Worm (Caenorhabditis elegans) whole organism, early embryonic: ENCODE results near the gene pmk-1.

Experiments
- B0310.2 ChIP-seq: sonication (generic microtip); optimal IDR thresholded peaks from 2 replicates; lab custom pipeline; 2016; ENCODE audit warnings: mild to moderate bottlenecking, missing genetic modification characterization, missing compliant biosample characterization
- F13C5.2 ChIP-seq: sonication (generic microtip); optimal IDR thresholded peaks from 2 replicates; lab custom pipeline; 2017; ENCODE audit warnings: mild to moderate bottlenecking, missing genetic modification characterization, inconsistent platforms, missing compliant biosample characterization
- aly-1 ChIP-seq: sonication (generic microtip); optimal IDR thresholded peaks from 2 replicates; lab custom pipeline; 2016; ENCODE audit warnings: missing genetic modification characterization, missing compliant biosample characterization
- ama-1 ChIP-seq: fragments of 150-350 bp; optimal IDR thresholded peaks from 2 replicates; lab custom pipeline; 2014
- ceh-13 ChIP-seq: fragments of 200-800 bp; sonication (Bioruptor generic); optimal IDR thresholded peaks from 2 replicates; lab custom pipeline; 2018; ENCODE audit warnings: mild to moderate bottlenecking, missing genetic modification characterization, missing compliant biosample characterization
- ceh-36 ChIP-seq: sonication (generic microtip); optimal IDR thresholded peaks from 2 replicates; lab custom pipeline; 2016; ENCODE audit warnings: missing genetic modification characterization, inconsistent platforms, missing compliant biosample characterization
- ets-7 ChIP-seq: sonication (generic microtip); optimal IDR thresholded peaks from 2 replicates; lab custom pipeline; 2016; ENCODE audit warnings: missing genotype, missing genetic modification characterization, missing compliant biosample characterization
- flt-1 ChIP-seq: fragments of 200-800 bp; sonication (Bioruptor generic); IDR thresholded peaks from 2 replicates; pipeline ENCODE4 v1.3.6; 2022; ENCODE audit warnings: missing genetic modification characterization, missing compliant biosample characterization
- hmbx-1 ChIP-seq: sonication (generic microtip); optimal IDR thresholded peaks from 2 replicates; lab custom pipeline; 2016; ENCODE audit warnings: mild to moderate bottlenecking, missing genetic modification characterization, missing compliant biosample characterization
- hmg-4 ChIP-seq: fragments of 200-800 bp; sonication (Bioruptor generic); optimal IDR thresholded peaks from 2 replicates; lab custom pipeline; 2018; ENCODE audit warnings: mild to moderate bottlenecking, missing genetic modification characterization, missing compliant biosample characterization
- hnd-1 ChIP-seq: sonication (generic microtip); optimal IDR thresholded peaks from 2 replicates; lab custom pipeline; 2016; ENCODE audit warnings: missing genetic modification characterization, missing compliant biosample characterization
- pes-1 ChIP-seq: fragments of 200-800 bp; sonication (Bioruptor generic); IDR thresholded peaks from 2 replicates; pipeline ENCODE4 v1.3.6; 2022; ENCODE audit warnings: missing genetic modification reagents, missing genetic modification characterization, missing compliant biosample characterization
- scrt-1 ChIP-seq: fragments of 200-800 bp; sonication (Bioruptor generic); IDR thresholded peaks from 2 replicates; pipeline ENCODE4 v1.3.6; 2022; ENCODE audit warnings: missing genetic modification characterization, missing compliant biosample characterization
- sea-1 ChIP-seq: fragments of 200-800 bp; sonication (Bioruptor generic); conservative IDR thresholded peaks from 2 replicates; pipeline ENCODE4 v1.3.6; 2022; ENCODE audit warnings: missing genetic modification characterization, missing compliant biosample characterization
- tbx-11 ChIP-seq: fragments of 200-800 bp; sonication (Bioruptor generic); IDR thresholded peaks from 2 replicates; pipeline ENCODE4 v1.3.6; 2022; ENCODE audit warnings: missing genetic modification characterization, missing compliant biosample characterization
- tbx-37 ChIP-seq: fragments of 200-800 bp; sonication (Bioruptor generic); conservative IDR thresholded peaks from 2 replicates; pipeline ENCODE4 v1.3.6; 2022; ENCODE audit warnings: missing genetic modification reagents, missing genetic modification characterization, missing compliant biosample characterization
- tra-4 ChIP-seq: sonication (generic microtip); optimal IDR thresholded peaks from 2 replicates; lab custom pipeline; 2017; ENCODE audit warnings: missing genetic modification characterization, missing compliant biosample characterization

The pmk-1 gene

ce11 chrIV:8146283-8146682, 2.3 kb upstream of the pmk-1 start:
- TF ChIP-seq hnd-1 (tag; lab: Kevin White, UChicago): no peak
- TF ChIP-seq F13C5.2 (tag; lab: Kevin White, UChicago): no peak
- no peak for TF ChIP-seq ceh-13 (GFP tag; lab: Kevin White, UChicago)
- TF ChIP-seq tbx-37 (GFP tag; lab: Robert Waterston, UW): no peak
- TF ChIP-seq ama-1 (lab: Kevin White, UChicago): no peak
- no peak for TF ChIP-seq aly-1 (tag; lab: Kevin White, UChicago)
- TF ChIP-seq B0310.2: no peak

- TF ChIP-seq flt-1 (GFP tag; lab: Robert Waterston, UW) (no peak), hmbx-1 (tag; lab: Kevin White, UChicago) (no peak), hmg-4 (GFP tag; lab: Kevin White, UChicago) (no peak), tra-4 (no peak), ceh-36 (tag; lab: Kevin White, UChicago) (no peak), B0310.2 (no peak), ama-1 (lab: Kevin White, UChicago) (no peak), ceh-13 (GFP tag; lab: Kevin White, UChicago) (no peak), sea-1 (GFP tag; lab: Robert Waterston, UW) (no peak)
These were observed 3.1 kb downstream of the pmk-1 start for ce11 chrIV:8151721-8152120.

ce11 chrIV:8152145-8152544, 3.6 kb downstream of the pmk-1 start, which contains the start of gene faah-2:
Gene faah-2 (plus strand): TSS chrIV:8152445.
- TF ChIP-seq ets-7 (no peak), tbx-37 (GFP tag; lab: Robert Waterston, UW) (no peak), ama-1 (lab: Kevin White, UChicago) (no peak), flt-1 (GFP tag; lab: Robert Waterston, UW) (no peak), tra-4 (no peak), tbx-11 (GFP tag; lab: Robert Waterston, UW) (no peak), sea-1 (GFP tag; lab: Robert Waterston, UW) (no peak), hmg-4 (GFP tag; lab: Kevin White, UChicago) (no peak), ceh-36 (tag; lab: Kevin White, UChicago) (no peak), F13C5.2 (tag; lab: Kevin White, UChicago) (no peak), ceh-13 (GFP tag; lab: Kevin White, UChicago) (no peak), hmbx-1 (tag; lab: Kevin White, UChicago) (no peak), aly-1 (tag; lab: Kevin White, UChicago) (no peak), hnd-1 (tag; lab: Kevin White, UChicago) (no peak), scrt-1 (GFP tag; lab: Robert Waterston, UW) (no peak), pes-1 (GFP tag; lab: Robert Waterston, UW) (no peak), B0310.2 (no peak)

ce11 chrIV:8152688-8153087, 4.1 kb downstream of the pmk-1 start:
- TF ChIP-seq hmbx-1 (tag; lab: Kevin White, UChicago) (no peak), ama-1 (lab: Kevin White, UChicago) (no peak), tbx-37 (GFP tag; lab: Robert Waterston, UW) (no peak), ets-7 (no peak), pes-1 (GFP tag; lab: Robert Waterston, UW) (no peak), tra-4 (no peak), sea-1 (GFP tag; lab: Robert Waterston, UW) (no peak), hnd-1 (tag; lab: Kevin White, UChicago) (no peak), scrt-1 (GFP tag; lab: Robert Waterston, UW) (no peak), F13C5.2 (tag; lab: Kevin White, UChicago) (no peak), ceh-13 (GFP tag; lab: Kevin White, UChicago) (no peak)

- TF ChIP-seq hnd-1 (tag; lab: Kevin White, UChicago): no peak
- TF ChIP-seq flt-1 (GFP tag; lab: Robert Waterston, UW): no peak
- no peak for TF ChIP-seq ama-1 (lab: Kevin White, UChicago)
- TF ChIP-seq aly-1 (tag; lab: Kevin White, UChicago): no peak
- TF ChIP-seq hmbx-1 (tag; lab: Kevin White, UChicago): no peak
- TF ChIP-seq B0310.2: no peak
- no peak for TF ChIP-seq tra-4
- no peak for TF ChIP-seq F13C5.2 (tag; lab: Kevin White, UChicago)
- TF ChIP-seq ceh-13 (GFP tag; lab: Kevin White, UChicago): no peak
- no peak for TF ChIP-seq tbx-37 (GFP tag; lab: Robert Waterston, UW)
- no peak for TF ChIP-seq pes-1 (GFP tag; lab: Robert Waterston, UW)
- no peak for TF ChIP-seq scrt-1 (GFP tag; lab: Robert Waterston, UW)
- TF ChIP-seq sea-1 (GFP tag; lab: Robert Waterston, UW): no peak
- TF ChIP-seq ets-7: no peak
- no peak for TF ChIP-seq ceh-36 (tag; lab: Kevin White, UChicago)
These were observed 4.6 kb downstream of the pmk-1 start for ce11 chrIV:8153163-8153562.

ce11 chrIV:8154966-8155365, 6.4 kb downstream of the pmk-1 start:
- no peak for TF ChIP-seq ets-7
- no peak for TF ChIP-seq tra-4
- no peak for TF ChIP-seq tbx-37 (GFP tag; lab: Robert Waterston, UW)
- no peak for TF ChIP-seq hnd-1 (tag; lab: Kevin White, UChicago)
- TF ChIP-seq aly-1 (tag; lab: Kevin White, UChicago): no peak
- no peak for TF ChIP-seq hmbx-1 (tag; lab: Kevin White, UChicago)
- TF ChIP-seq pes-1 (GFP tag; lab: Robert Waterston, UW): no peak
- TF ChIP-seq flt-1 (GFP tag; lab: Robert Waterston, UW): no peak

- TF ChIP-seq scrt-1 (GFP tag; lab: Robert Waterston, UW): no peak
- no peak for TF ChIP-seq ama-1 (lab: Kevin White, UChicago)
- TF ChIP-seq ceh-13 (GFP tag; lab: Kevin White, UChicago): no peak
- TF ChIP-seq hmbx-1 (tag; lab: Kevin White, UChicago): no peak
- TF ChIP-seq pes-1 (GFP tag; lab: Robert Waterston, UW): no peak
- no peak for TF ChIP-seq hnd-1 (tag; lab: Kevin White, UChicago)
- TF ChIP-seq sea-1 (GFP tag; lab: Robert Waterston, UW): no peak
- TF ChIP-seq hmg-4 (GFP tag; lab: Kevin White, UChicago): no peak
- TF ChIP-seq tbx-37 (GFP tag; lab: Robert Waterston, UW): no peak
- TF ChIP-seq B0310.2: no peak
These were observed 8.6 kb downstream of the pmk-1 start, which contains the start of gene B0218.5 for ce11 chrIV:8157161-8157560. Gene B0218.5 (minus strand): TSS chrIV:8157261.
